Fruit fly (Drosophila melanogaster): ENCODE data around the gene ppl.
A peak's percentile ranks its signal among the peaks of the same experiment; 100 is the strongest.

Gene ppl

DNA sequence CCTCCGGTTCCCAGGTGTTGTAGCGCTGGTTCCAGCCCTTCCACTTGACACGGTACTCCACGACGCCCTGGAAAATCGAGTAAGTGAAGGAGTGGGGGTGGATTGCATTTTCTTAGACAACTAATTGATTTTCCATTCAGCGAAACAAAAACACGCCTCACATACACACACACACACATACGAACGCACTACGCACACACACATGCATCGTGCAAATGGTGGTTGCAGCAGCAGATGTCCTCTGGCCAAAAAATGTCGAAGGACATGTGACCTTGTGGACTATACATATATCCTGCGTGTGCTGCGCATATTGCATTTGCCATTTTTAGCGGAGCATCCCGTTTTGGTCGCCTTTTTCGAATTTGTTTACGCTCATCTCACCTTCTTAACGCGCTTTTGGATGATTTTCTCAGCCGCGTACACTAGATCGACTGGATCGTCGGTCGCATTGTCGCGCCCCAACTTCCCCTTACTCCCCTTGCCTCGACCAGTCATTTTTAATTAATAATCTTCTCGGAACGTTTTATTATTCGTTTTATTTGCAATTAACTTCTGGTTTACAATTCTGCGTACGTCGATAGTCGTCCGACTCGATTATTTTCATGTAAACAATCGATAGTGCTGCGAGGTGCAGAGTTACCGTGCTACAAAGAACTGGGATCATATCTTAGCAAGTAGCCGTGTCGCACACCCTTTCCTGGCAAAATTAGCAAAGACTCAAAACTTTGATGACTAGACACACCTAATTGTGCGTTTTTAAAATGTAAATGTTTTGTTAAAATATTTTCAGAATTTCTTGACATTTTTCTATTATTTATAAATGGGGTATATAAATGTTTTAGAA is 36.3 kb upstream of the ppl start, which contains the start of gene Pc:
Gene Pc, minus strand, starts transcription at position 605 of the 844 bp plus-strand sequence.
- TF ChIP-seq D1 (tag; optimal IDR thresholded peaks at IDR 0.05) = peak; percentile 66
- TF ChIP-seq Snoo (tag; optimal IDR thresholded peaks at IDR 0.05) = no peak
- no peak for TF ChIP-seq Pif1A (GFP tag; optimal IDR thresholded peaks at IDR 0.05)
- no peak for TF ChIP-seq EcR (GFP tag; optimal IDR thresholded peaks at IDR 0.05)
- TF ChIP-seq CG8159 (tag; optimal IDR thresholded peaks at IDR 0.05) = peak; percentile 1
- TF ChIP-seq CG14655 (GFP tag; optimal IDR thresholded peaks at IDR 0.05) = no peak
- no peak for TF ChIP-seq CG9948 (tag; optimal IDR thresholded peaks at IDR 0.05)

DNA sequence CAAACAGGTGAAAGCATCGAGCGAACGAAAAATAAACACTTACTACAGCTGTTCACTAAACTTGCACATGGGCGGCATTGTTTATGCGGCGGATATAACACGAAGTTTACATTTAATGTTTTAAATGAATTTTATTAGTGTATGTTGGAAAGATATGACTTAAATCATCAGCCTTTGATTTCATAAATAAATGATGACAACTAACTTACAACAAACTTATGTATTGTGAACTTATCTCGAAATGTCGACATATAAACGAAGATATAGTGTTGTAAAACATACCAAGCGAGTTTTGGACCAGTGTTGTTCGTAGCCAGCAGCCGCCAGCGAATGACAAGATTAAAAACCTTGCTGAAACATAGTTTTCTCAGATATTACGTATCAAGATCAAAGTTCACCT is 23.1 kb upstream of the ppl start, which contains the start of the genes CG11309 and CG7632:
Gene CG11309, minus strand, starts transcription at position 259 of the 400 bp plus-strand sequence.
Gene CG7632, plus strand, starts transcription at position 298 of the 400 bp plus-strand sequence.
- TF ChIP-seq CG9948 (tag; optimal IDR thresholded peaks at IDR 0.05) (peak; percentile 99), EcR (GFP tag; optimal IDR thresholded peaks at IDR 0.05) (peak; percentile 87), CG8159 (tag; optimal IDR thresholded peaks at IDR 0.05) (peak; percentile 100), CG4496 (GFP tag; IDR thresholded peaks at IDR 0.05) (peak; percentile 99), CG8301 (tag; optimal IDR thresholded peaks at IDR 0.05) (peak; percentile 99), Snoo (tag; optimal IDR thresholded peaks at IDR 0.05) (peak; percentile 99), CG12605 (GFP tag; IDR thresholded peaks at IDR 0.05) (peak; percentile 100), CG14655 (GFP tag; optimal IDR thresholded peaks at IDR 0.05) (peak; percentile 99), Pif1A (GFP tag; optimal IDR thresholded peaks at IDR 0.05) (peak; percentile 100), gl (tag; optimal IDR thresholded peaks at IDR 0.05) (peak; percentile 99), CG10348 (GFP tag; IDR thresholded peaks at IDR 0.05) (peak; percentile 71; the same call in 1 of the 2 replicates), CG32121 (GFP tag; IDR thresholded peaks at IDR 0.05) (peak; percentile 99), CG13204 (GFP tag; optimal IDR thresholded peaks at IDR 0.05) (peak; percentile 99), Pif1B (GFP tag; optimal IDR thresholded peaks at IDR 0.05) (peak; percentile 99), rn (GFP tag; IDR thresholded peaks at IDR 0.05) (peak; percentile 96), CG15710 (tag; optimal IDR thresholded peaks at IDR 0.05) (peak; percentile 100), fd96Ca (GFP tag; IDR thresholded peaks at IDR 0.05) (peak; percentile 97), CG34367 (tag; optimal IDR thresholded peaks at IDR 0.05) (peak; percentile 100), Ets98B (GFP tag; IDR thresholded peaks at IDR 0.05) (peak; percentile 99), D1 (tag; optimal IDR thresholded peaks at IDR 0.05) (peak; percentile 99), CG17806 (tag; optimal IDR thresholded peaks at IDR 0.05) (peak; percentile 100)

DNA sequence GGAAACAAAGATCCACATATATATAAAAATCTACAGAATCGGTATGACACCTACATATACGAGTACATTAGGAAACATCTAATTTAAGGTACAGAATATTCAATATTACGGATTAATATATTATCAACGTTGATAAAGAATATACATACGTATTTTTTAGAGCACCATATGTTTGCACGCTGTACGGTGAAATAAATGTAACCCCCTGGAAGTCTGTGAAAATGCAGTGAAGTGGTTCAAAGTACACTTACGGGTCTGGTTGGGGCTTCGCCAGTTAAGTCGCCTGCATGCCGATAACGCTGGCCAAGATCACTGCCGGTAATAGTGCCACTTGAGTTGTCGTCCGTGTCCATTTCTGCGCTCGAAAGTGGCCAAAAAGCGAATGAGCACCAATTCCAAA is 22.4 kb upstream of the ppl start:
- TF ChIP-seq CG8301 (tag; optimal IDR thresholded peaks at IDR 0.05) (no peak), CG10348 (GFP tag; IDR thresholded peaks at IDR 0.05) (no peak), CG15710 (tag; optimal IDR thresholded peaks at IDR 0.05) (no peak), CG17806 (tag; optimal IDR thresholded peaks at IDR 0.05) (no peak), CG12605 (GFP tag; IDR thresholded peaks at IDR 0.05) (no peak), CG13204 (GFP tag; optimal IDR thresholded peaks at IDR 0.05) (no peak), CG34367 (tag; optimal IDR thresholded peaks at IDR 0.05) (no peak), CG14655 (GFP tag; optimal IDR thresholded peaks at IDR 0.05) (no peak), CG32121 (GFP tag; IDR thresholded peaks at IDR 0.05) (no peak)

DNA sequence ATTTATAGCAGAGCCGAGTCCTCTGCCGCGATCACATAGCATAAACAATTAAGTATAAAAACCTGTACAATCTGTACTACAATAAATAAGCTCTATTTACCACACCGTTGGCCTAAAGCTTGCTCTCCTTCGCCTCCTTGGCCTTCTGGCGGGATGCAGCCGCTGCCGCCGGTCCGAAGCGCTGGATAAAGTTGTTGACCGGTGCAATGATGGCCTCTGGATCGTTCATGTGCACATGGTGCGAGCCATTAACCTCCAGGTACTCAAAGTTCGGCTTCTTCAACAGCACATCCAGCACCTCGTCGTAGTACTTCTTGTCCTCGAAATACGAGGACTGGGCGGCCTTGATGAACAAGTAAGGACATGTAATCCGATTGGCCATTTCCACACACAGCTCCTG is 21.2 kb upstream of the ppl start:
- TF ChIP-seq EcR (GFP tag; optimal IDR thresholded peaks at IDR 0.05) (peak; percentile 96), CG8301 (tag; optimal IDR thresholded peaks at IDR 0.05) (no peak), CG13204 (GFP tag; optimal IDR thresholded peaks at IDR 0.05) (peak; percentile 9), CG17806 (tag; optimal IDR thresholded peaks at IDR 0.05) (no peak), CG4496 (GFP tag; IDR thresholded peaks at IDR 0.05) (no peak), CG9948 (tag; optimal IDR thresholded peaks at IDR 0.05) (no peak), CG10348 (GFP tag; IDR thresholded peaks at IDR 0.05) (no peak)

DNA sequence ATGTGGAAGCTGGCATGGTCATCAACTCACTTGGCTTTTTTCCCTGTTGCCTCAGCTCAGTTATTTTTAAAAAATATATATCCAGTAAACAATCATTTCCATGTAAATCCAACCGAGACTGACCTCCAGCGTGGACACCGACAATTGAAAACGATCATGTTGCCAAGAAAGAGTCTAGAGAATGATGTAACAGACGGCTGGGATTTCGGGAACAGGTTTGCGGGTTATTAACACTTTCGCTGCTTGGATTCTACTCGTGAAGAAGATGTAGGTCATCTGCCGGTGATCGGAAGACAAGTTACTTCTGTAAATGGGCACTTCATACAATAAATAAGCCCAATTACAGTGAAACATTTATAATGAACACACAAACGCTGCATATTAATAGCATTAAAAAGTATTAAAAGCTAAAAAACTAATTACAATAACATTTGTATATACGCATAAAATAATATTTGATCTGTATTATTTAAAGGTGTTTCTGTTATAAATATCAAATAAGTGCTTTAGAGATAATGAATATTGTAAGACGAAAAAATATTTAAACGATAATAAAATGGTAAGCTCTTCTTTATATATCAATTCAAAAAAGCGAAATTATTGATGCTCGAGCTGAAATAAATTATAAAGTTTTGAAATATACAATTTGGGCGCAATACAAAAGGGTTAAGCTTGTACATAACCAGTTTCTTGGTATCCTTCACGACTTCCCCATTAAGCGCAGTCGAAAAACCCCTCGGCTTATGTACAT is 20.6 kb upstream of the ppl start:
- no peak for TF ChIP-seq gl (tag; optimal IDR thresholded peaks at IDR 0.05)
- TF ChIP-seq Pif1B (GFP tag; optimal IDR thresholded peaks at IDR 0.05) = no peak
- TF ChIP-seq CG9948 (tag; optimal IDR thresholded peaks at IDR 0.05) = peak; percentile 8
- no peak for TF ChIP-seq Ets98B (GFP tag; IDR thresholded peaks at IDR 0.05)
- TF ChIP-seq Pif1A (GFP tag; optimal IDR thresholded peaks at IDR 0.05) = no peak
- TF ChIP-seq EcR (GFP tag; optimal IDR thresholded peaks at IDR 0.05) = peak; percentile 91
- peak; percentile 67 for TF ChIP-seq CG8159 (tag; optimal IDR thresholded peaks at IDR 0.05)
- TF ChIP-seq CG10348 (GFP tag; IDR thresholded peaks at IDR 0.05) = no peak
- TF ChIP-seq CG15710 (tag; optimal IDR thresholded peaks at IDR 0.05) = peak; percentile 51
- no peak for TF ChIP-seq CG17806 (tag; optimal IDR thresholded peaks at IDR 0.05)

DNA sequence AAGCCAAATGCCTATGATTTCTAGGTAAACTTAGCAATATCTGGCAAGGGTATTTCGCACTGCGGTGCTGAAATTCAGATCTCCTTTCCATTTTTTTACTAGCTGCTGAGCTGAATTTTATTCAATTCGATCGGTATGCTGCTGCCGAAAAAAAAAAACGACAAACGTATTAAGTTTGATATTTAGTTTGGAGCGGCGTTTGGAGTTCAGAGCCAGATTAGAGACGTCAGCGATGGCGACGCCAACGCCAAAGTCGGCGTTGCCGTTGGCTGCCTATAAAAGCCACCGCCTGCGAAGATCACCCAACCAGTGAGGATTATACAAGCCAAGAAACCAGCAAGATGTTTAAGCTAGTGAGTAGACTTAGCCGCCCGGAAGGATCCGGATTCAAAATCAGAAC is 19.0 kb upstream of the ppl start, which contains the start of gene Cpr78Cc:
Gene Cpr78Cc, plus strand, starts transcription at position 301 of the 400 bp plus-strand sequence.
- no peak for TF ChIP-seq CG4496 (GFP tag; IDR thresholded peaks at IDR 0.05)
- TF ChIP-seq CG10348 (GFP tag; IDR thresholded peaks at IDR 0.05) = no peak
- TF ChIP-seq Ets98B (GFP tag; IDR thresholded peaks at IDR 0.05) = no peak
- no peak for TF ChIP-seq Pif1B (GFP tag; optimal IDR thresholded peaks at IDR 0.05)
- no peak for TF ChIP-seq CG34367 (tag; optimal IDR thresholded peaks at IDR 0.05)
- no peak for TF ChIP-seq rn (GFP tag; IDR thresholded peaks at IDR 0.05)
- no peak for TF ChIP-seq CG32121 (GFP tag; IDR thresholded peaks at IDR 0.05)
- TF ChIP-seq CG14655 (GFP tag; optimal IDR thresholded peaks at IDR 0.05) = no peak
- no peak for TF ChIP-seq CG12605 (GFP tag; IDR thresholded peaks at IDR 0.05)
- no peak for TF ChIP-seq fd96Ca (GFP tag; IDR thresholded peaks at IDR 0.05)
- no peak for TF ChIP-seq CG15710 (tag; optimal IDR thresholded peaks at IDR 0.05)
- TF ChIP-seq CG13204 (GFP tag; optimal IDR thresholded peaks at IDR 0.05) = no peak
- no peak for TF ChIP-seq EcR (GFP tag; optimal IDR thresholded peaks at IDR 0.05)
- TF ChIP-seq CG8159 (tag; optimal IDR thresholded peaks at IDR 0.05) = no peak

Measured in whole organism, pupa.